Worm (Caenorhabditis elegans) whole organism, late embryonic: ENCODE measurements around the gene F54B11.11.

ENCODE experiments used
- F13H6.1 ChIP-seq: sonication (generic microtip); optimal IDR thresholded peaks from 2 replicates; lab custom pipeline; 2016; ENCODE audit warnings: missing genetic modification characterization, missing compliant biosample characterization
- K09A11.1 ChIP-seq: sonication (generic microtip); optimal IDR thresholded peaks from 2 replicates; lab custom pipeline; 2017; ENCODE audit warnings: antibody characterized with exemption, mild to moderate bottlenecking, missing genetic modification characterization, missing compliant biosample characterization; ENCODE audit not compliant: insufficient read depth
- ama-1 ChIP-seq: fragments of 150-350 bp; optimal IDR thresholded peaks from 2 replicates; lab custom pipeline; 2014
- pha-4 ChIP-seq: fragments of 150-350 bp; optimal IDR thresholded peaks from 2 replicates; lab custom pipeline; 2018; ENCODE audit warnings: missing biosample characterization, missing genetic modification reagents, missing genetic modification characterization
- pros-1 ChIP-seq: fragments of 150-350 bp; optimal IDR thresholded peaks from 2 replicates; lab custom pipeline; 2014; ENCODE audit warnings: missing biosample characterization, missing genetic modification reagents, missing genetic modification characterization

DNA sequence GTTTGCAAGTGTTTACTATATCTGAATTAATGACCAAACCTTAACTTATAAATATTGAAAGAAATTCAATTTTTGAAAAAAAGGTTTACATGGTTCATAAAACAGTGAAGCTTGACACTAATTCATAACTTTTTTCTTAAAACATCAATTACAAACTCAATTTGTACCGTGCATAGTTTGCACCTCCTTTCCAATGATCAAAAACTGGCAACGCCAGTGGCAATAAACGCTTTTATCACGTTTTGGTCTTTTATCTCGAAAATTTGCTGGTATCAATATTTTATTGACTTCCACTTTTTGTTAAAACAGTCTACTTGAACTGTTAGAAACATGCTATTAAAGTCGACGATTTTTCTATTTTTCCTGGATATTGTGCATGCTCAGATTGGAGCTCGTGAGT, at the start of gene F54B11.11:
- no peak for TF ChIP-seq K09A11.1 (tag; lab: Kevin White, UChicago)
- no peak for TF ChIP-seq pha-4 (tag; lab: Kevin White, UChicago)
- TF ChIP-seq pros-1 (tag; lab: Kevin White, UChicago) = no peak
- no peak for TF ChIP-seq F13H6.1 (tag; lab: Kevin White, UChicago)
- TF ChIP-seq ama-1 (lab: Kevin White, UChicago) = no peak
